Fruit fly (Drosophila melanogaster) whole organism, wandering third instar larva: ENCODE results near the gene Fign.

Experiments
- Abd-B ChIP-seq: fragments of >200 bp; optimal IDR thresholded peaks from 2 replicates; lab custom pipeline; 2017; ENCODE audit warnings: missing biosample characterization, missing genetic modification characterization
- CG32264 ChIP-seq: fragments of 200-800 bp; sonication (Bioruptor generic); optimal IDR thresholded peaks from 2 replicates; lab custom pipeline; 2016; ENCODE audit warnings: missing biosample characterization, missing genetic modification characterization
- CG9705 ChIP-seq: fragments of 200-800 bp; sonication (Bioruptor generic); optimal IDR thresholded peaks from 2 replicates; lab custom pipeline; 2018; ENCODE audit warnings: missing biosample characterization, mild to moderate bottlenecking, missing genetic modification characterization
- CrebA ChIP-seq: fragments of 200-800 bp; sonication (Bioruptor generic); optimal IDR thresholded peaks from 2 replicates; lab custom pipeline; 2016; ENCODE audit warnings: missing biosample characterization, mild to moderate bottlenecking, missing genetic modification characterization, borderline replicate concordance
- Dfd ChIP-seq: fragments of >200 bp; optimal IDR thresholded peaks from 2 replicates; lab custom pipeline; 2017; ENCODE audit warnings: missing biosample characterization, missing genetic modification characterization
- Dif ChIP-seq: fragments of 200-275, 200-300 bp; sonication (Bioruptor generic); optimal IDR thresholded peaks from 2 replicates; lab custom pipeline; 2018; ENCODE audit warnings: missing biosample characterization, missing genetic modification characterization; ENCODE audit not compliant: partially characterized antibody
- GATAd ChIP-seq: sonication (Bioruptor generic); optimal IDR thresholded peaks from 2 replicates; lab custom pipeline; 2016; ENCODE audit warnings: missing biosample characterization, missing genetic modification characterization
- HLH106 ChIP-seq: fragments of 200-800 bp; optimal IDR thresholded peaks from 3 replicates; lab custom pipeline; 2019; ENCODE audit warnings: missing biosample characterization, mild to moderate bottlenecking, missing genetic modification characterization, moderate library complexity
- Hnf4 ChIP-seq: fragments of 200-800 bp; sonication (Bioruptor generic); optimal IDR thresholded peaks from 2 replicates; lab custom pipeline; 2016; ENCODE audit warnings: missing biosample characterization, mild to moderate bottlenecking, missing genetic modification characterization
- Hr78 ChIP-seq: fragments of >200 bp; optimal IDR thresholded peaks from 2 replicates; lab custom pipeline; 2017; ENCODE audit warnings: missing biosample characterization, missing genetic modification characterization
- Hr83 ChIP-seq: fragments of 200-300 bp; sonication (Bioruptor generic); optimal IDR thresholded peaks from 2 replicates; lab custom pipeline; 2016; ENCODE audit warnings: missing biosample characterization, mild to moderate bottlenecking, missing genetic modification characterization, moderate library complexity; ENCODE audit not compliant: poor library complexity, severe bottlenecking
- Jra ChIP-seq: sonication (Bioruptor generic); optimal IDR thresholded peaks from 2 replicates; lab custom pipeline; 2016; ENCODE audit warnings: missing biosample characterization, missing genetic modification characterization
- Mio ChIP-seq: sonication (Bioruptor generic); optimal IDR thresholded peaks from 2 replicates; lab custom pipeline; 2016; ENCODE audit warnings: missing biosample characterization, missing genetic modification characterization
- Myc ChIP-seq: fragments of >200 bp; optimal IDR thresholded peaks from 2 replicates; lab custom pipeline; 2017
- N ChIP-seq: fragments of >200 bp; optimal IDR thresholded peaks from 2 replicates; lab custom pipeline; 2018; ENCODE audit warnings: missing biosample characterization, missing external identifiers, missing genetic modification characterization
- OdsH ChIP-seq: fragments of 200-800 bp; sonication (Bioruptor generic); optimal IDR thresholded peaks from 2 replicates; lab custom pipeline; 2016; ENCODE audit warnings: missing biosample characterization, mild to moderate bottlenecking, missing genetic modification characterization
- Rel ChIP-seq, 2 experiments: fragments of 200-800 bp; sonication (Bioruptor generic) in 1 of 2; optimal IDR thresholded peaks; 2 replicates in 1 of 2; 3 replicates in 1 of 2; lab custom pipeline; 2016 to 2019; ENCODE audit warnings: mild to moderate bottlenecking in 2 of 2, missing biosample characterization in 2 of 2, missing genetic modification characterization in 2 of 2, moderate library complexity in 1 of 2
- Sp1 ChIP-seq: fragments of 200-800 bp; sonication (Bioruptor generic); optimal IDR thresholded peaks from 3 replicates; lab custom pipeline; 2019; ENCODE audit warnings: missing biosample characterization, mild to moderate bottlenecking, missing genetic modification characterization, moderate library complexity
- Vsx2 ChIP-seq: fragments of 200-300, 225-300 bp; sonication (Bioruptor generic); optimal IDR thresholded peaks from 2 replicates; lab custom pipeline; 2018; ENCODE audit warnings: missing biosample characterization, missing genetic modification characterization; ENCODE audit not compliant: partially characterized antibody
- br ChIP-seq: fragments of 200-800 bp; sonication (Bioruptor generic); optimal IDR thresholded peaks from 2 replicates; lab custom pipeline; 2016; ENCODE audit warnings: missing biosample characterization, missing genetic modification characterization
- brk ChIP-seq: fragments of 200-800 bp; sonication (Bioruptor generic); optimal IDR thresholded peaks from 2 replicates; lab custom pipeline; 2016; ENCODE audit warnings: missing biosample characterization, mild to moderate bottlenecking, missing genetic modification characterization
- dl ChIP-seq, 2 experiments: fragments of 175-275, 200-275 bp in 1 of 2; fragments of 200-275 bp in 1 of 2; sonication (Bioruptor generic); optimal IDR thresholded peaks; lab custom pipeline; 2018; ENCODE audit warnings: mild to moderate bottlenecking in 2 of 2, missing biosample characterization in 2 of 2, missing genetic modification characterization in 2 of 2, moderate library complexity in 2 of 2; ENCODE audit not compliant: partially characterized antibody in 2 of 2, insufficient read depth in 1 of 2
- dmrt93B ChIP-seq: fragments of 200-800 bp; sonication (Bioruptor generic); optimal IDR thresholded peaks from 2 replicates; lab custom pipeline; 2018; ENCODE audit warnings: missing biosample characterization, mild to moderate bottlenecking, missing genetic modification characterization
- dsf ChIP-seq: sonication (Bioruptor generic); optimal IDR thresholded peaks from 2 replicates; lab custom pipeline; 2016; ENCODE audit warnings: missing biosample characterization, missing genetic modification characterization, borderline replicate concordance
- ey ChIP-seq: fragments of 200-800 bp; sonication (Bioruptor generic); optimal IDR thresholded peaks from 2 replicates; lab custom pipeline; 2016; ENCODE audit warnings: missing biosample characterization, missing genetic modification characterization
- foxo ChIP-seq, 2 experiments: fragments of 200-800 bp; sonication (Bioruptor generic); optimal IDR thresholded peaks; 2 replicates in 1 of 2; 3 replicates in 1 of 2; lab custom pipeline; 2016 to 2017; ENCODE audit warnings: missing biosample characterization in 2 of 2, missing genetic modification characterization in 2 of 2
- fru ChIP-seq: fragments of 200-800 bp; sonication (Bioruptor generic); optimal IDR thresholded peaks from 3 replicates; lab custom pipeline; 2016; ENCODE audit warnings: missing biosample characterization, mild to moderate bottlenecking, missing genetic modification characterization
- h ChIP-seq: fragments of 200-800 bp; sonication (Bioruptor generic); optimal IDR thresholded peaks from 3 replicates; lab custom pipeline; 2016; ENCODE audit warnings: missing biosample characterization, mild to moderate bottlenecking, missing genetic modification characterization
- jim ChIP-seq: fragments of 175-275, 200-325 bp; sonication (Bioruptor generic); optimal IDR thresholded peaks from 2 replicates; lab custom pipeline; 2016; ENCODE audit warnings: missing biosample characterization, mild to moderate bottlenecking, missing genetic modification characterization
- lola ChIP-seq: fragments of >200 bp; optimal IDR thresholded peaks from 2 replicates; lab custom pipeline; 2017; ENCODE audit warnings: missing biosample characterization, missing genetic modification characterization
- pan ChIP-seq: fragments of >200 bp; optimal IDR thresholded peaks from 2 replicates; lab custom pipeline; 2017
- psq ChIP-seq: fragments of 200-800 bp; sonication (Bioruptor generic); optimal IDR thresholded peaks from 3 replicates; lab custom pipeline; 2017; ENCODE audit warnings: missing biosample characterization, mild to moderate bottlenecking, missing genetic modification characterization, moderate library complexity
- rgr ChIP-seq: fragments of 200-800 bp; sonication (Bioruptor generic); optimal IDR thresholded peaks from 3 replicates; lab custom pipeline; 2016; ENCODE audit warnings: missing biosample characterization, mild to moderate bottlenecking, missing genetic modification characterization
- sage ChIP-seq: fragments of 200-800 bp; sonication (Bioruptor generic); optimal IDR thresholded peaks from 2 replicates; lab custom pipeline; 2016; ENCODE audit warnings: missing biosample characterization, mild to moderate bottlenecking, missing genetic modification characterization
- sv ChIP-seq: fragments of 200-800 bp; sonication (Bioruptor generic); optimal IDR thresholded peaks from 3 replicates; lab custom pipeline; 2016; ENCODE audit warnings: missing biosample characterization, missing genetic modification characterization
- tai ChIP-seq: sonication (Bioruptor generic); optimal IDR thresholded peaks from 2 replicates; lab custom pipeline; 2016; ENCODE audit warnings: missing biosample characterization, missing genetic modification characterization
- usp ChIP-seq: fragments of >200 bp; optimal IDR thresholded peaks from 2 replicates; lab custom pipeline; 2017; ENCODE audit warnings: missing biosample characterization, missing genetic modification characterization
- woc ChIP-seq: sonication (Bioruptor generic); optimal IDR thresholded peaks from 2 replicates; lab custom pipeline; 2016; ENCODE audit warnings: missing biosample characterization, mild to moderate bottlenecking, missing genetic modification characterization

Fign gene

dm6 chr2L:3302958-3303842 is 16.5 kb downstream of the Fign start, which contains the start of gene CG9663 (continued):
- TF ChIP-seq CrebA (GFP tag; lab: Kevin White, UChicago) = peak; percentile 46
- peak; percentile 13 for TF ChIP-seq sage (GFP tag; lab: Kevin White, UChicago)
- peak; percentile 66 for TF ChIP-seq br
- no peak for TF ChIP-seq pan (lab: Kevin White, UChicago)
- TF ChIP-seq fru (GFP tag; lab: Kevin White, UChicago) = peak; percentile 43
- no peak for TF ChIP-seq Abd-B (GFP tag; lab: Kevin White, UChicago)
- no peak for TF ChIP-seq CG32264 (GFP tag; lab: Kevin White, UChicago)
- peak; percentile 52 for TF ChIP-seq OdsH (GFP tag; lab: Kevin White, UChicago)
- TF ChIP-seq Hr83 (GFP tag; lab: Kevin White, UChicago) = peak; percentile 13
- TF ChIP-seq Vsx2 (GFP tag; lab: Kevin White, UChicago) = peak; percentile 47
- peak; percentile 38 for TF ChIP-seq HLH106

DNA sequence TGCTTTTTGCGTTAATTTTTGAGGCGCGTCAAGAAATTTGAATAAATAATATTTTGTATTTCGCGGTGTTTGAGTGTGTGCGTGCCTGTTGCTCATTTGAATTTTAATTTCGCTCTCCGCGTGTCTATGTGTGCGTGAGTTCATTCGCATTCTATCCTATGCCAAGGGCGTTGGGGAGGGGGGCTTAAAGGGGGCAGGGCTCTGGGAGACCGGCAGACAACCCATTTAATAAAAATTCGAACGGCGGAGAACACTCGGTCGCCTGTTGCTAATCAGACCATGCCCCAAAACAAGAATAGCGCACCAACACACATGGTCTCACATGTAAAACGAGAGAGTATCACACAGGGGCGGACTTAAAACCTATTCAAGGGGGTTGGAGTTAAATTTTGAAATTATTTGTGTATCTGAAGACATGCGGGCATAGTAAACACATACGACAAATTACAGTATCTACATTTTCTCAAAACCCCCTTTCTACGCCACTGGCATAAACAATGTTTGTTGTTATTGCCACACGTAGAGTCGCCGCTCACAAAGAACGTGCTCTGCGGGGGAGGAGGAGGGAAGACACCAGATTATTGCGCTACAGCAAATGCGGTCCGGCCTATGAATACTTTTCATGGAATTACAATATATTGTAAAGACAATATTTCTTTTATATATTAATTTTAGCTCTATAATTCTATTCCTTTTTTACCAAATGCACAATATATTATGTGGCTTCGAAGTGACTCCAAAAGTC is 17.7 kb downstream of the Fign start:
- TF ChIP-seq Dif (GFP tag; lab: Kevin White, UChicago) (peak; percentile 39), N (GFP tag; lab: Kevin White, UChicago) (peak; percentile 5), dl (GFP tag; optimal IDR thresholded peaks at IDR 0.05; lab: Kevin White, UChicago; ENCODE audit: insufficient read depth in 1 of 2, partially characterized antibody in 2 of 2) (peak in 1 of 2 experiments; percentile 7), CG9705 (peak; percentile 100), Hr83 (GFP tag; lab: Kevin White, UChicago) (peak; percentile 99), Hnf4 (GFP tag; lab: Kevin White, UChicago) (peak; percentile 99), woc (peak; percentile 99), Abd-B (GFP tag; lab: Kevin White, UChicago) (no peak), h (GFP tag; lab: Kevin White, UChicago) (peak; percentile 100), sage (GFP tag; lab: Kevin White, UChicago) (peak; percentile 99), tai (GFP tag; lab: Kevin White, UChicago) (peak; percentile 99), dmrt93B (GFP tag; lab: Kevin White, UChicago) (peak; percentile 100), rgr (peak; percentile 100), br (peak; percentile 100), dsf (GFP tag; lab: Kevin White, UChicago) (peak; percentile 97), usp (GFP tag; lab: Kevin White, UChicago) (peak; percentile 60), HLH106 (peak; percentile 100), fru (GFP tag; lab: Kevin White, UChicago) (peak; percentile 100), foxo (GFP tag; optimal IDR thresholded peaks at IDR 0.05; lab: Kevin White, UChicago) (peak; percentile 98 to 100), OdsH (GFP tag; lab: Kevin White, UChicago) (peak; percentile 100), ey (peak; percentile 100), Dfd (GFP tag; lab: Kevin White, UChicago) (peak; percentile 96), Jra (GFP tag; lab: Kevin White, UChicago) (peak; percentile 99), psq (peak; percentile 99), Sp1 (peak; percentile 100), CrebA (GFP tag; lab: Kevin White, UChicago) (peak; percentile 97), GATAd (GFP tag; lab: Kevin White, UChicago) (peak; percentile 98), CG32264 (GFP tag; lab: Kevin White, UChicago) (peak; percentile 99), pan (lab: Kevin White, UChicago) (no peak), brk (GFP tag; lab: Kevin White, UChicago) (peak; percentile 97), jim (GFP tag; lab: Kevin White, UChicago) (peak; percentile 96), lola (GFP tag; lab: Kevin White, UChicago) (no peak), Rel (GFP tag; optimal IDR thresholded peaks at IDR 0.05; lab: Kevin White, UChicago) (peak; percentile 98), Rel (tag; optimal IDR thresholded peaks at IDR 0.05; lab: Kevin White, UChicago) (peak; percentile 96), Mio (GFP tag; lab: Kevin White, UChicago) (peak; percentile 96), Myc (lab: Kevin White, UChicago) (peak; percentile 18), Hr78 (no peak), Vsx2 (GFP tag; lab: Kevin White, UChicago) (no peak), sv (GFP tag; lab: Kevin White, UChicago) (peak; percentile 100)
- TF ChIP-seq, all 38 proteins: peak for 33
